Worm (Caenorhabditis elegans): ENCODE data around the gene dsl-2.

ce11 chrIV:1167352-1167751, 37.4 kb downstream of the dsl-2 start:
- TF ChIP-seq K02D7.2 (tag; optimal IDR thresholded peaks at IDR 0.05) (no peak), ama-1 (optimal IDR thresholded peaks at IDR 0.05) (no peak)
